Fruit fly (Drosophila melanogaster): ENCODE measurements around the gene ppk27.

ppk27 gene

DNA sequence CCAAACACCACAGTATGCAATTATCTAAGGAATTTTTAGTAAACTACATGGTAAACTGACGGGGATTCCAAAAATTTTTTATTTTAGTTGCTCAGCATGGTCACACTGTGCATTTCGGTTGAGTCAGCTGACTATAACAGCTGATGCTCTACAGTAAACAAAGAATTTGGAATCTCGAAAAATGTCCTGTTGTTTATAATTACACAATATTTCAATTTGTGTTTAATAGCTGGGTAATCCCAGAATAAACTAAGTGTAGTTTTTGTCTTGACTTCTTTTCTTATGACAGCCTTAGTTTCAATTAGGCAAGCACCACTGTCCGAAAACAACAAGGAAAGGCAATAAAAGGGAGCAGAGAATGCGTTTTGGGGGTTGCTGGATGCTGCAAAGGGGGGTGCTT is 30.7 kb upstream of the ppk27 start (continued):
- TF ChIP-seq gem (tag; optimal IDR thresholded peaks at IDR 0.05) (peak; percentile 57), Ravus (GFP tag; IDR thresholded peaks at IDR 0.05) (peak; percentile 11; the same call in 1 of the 2 replicates), Dfd (GFP tag; optimal IDR thresholded peaks at IDR 0.05) (no peak), Blimp-1 (GFP tag; optimal IDR thresholded peaks at IDR 0.05) (no peak), Deaf1 (tag; optimal IDR thresholded peaks at IDR 0.05) (no peak), dmrt99B (tag; optimal IDR thresholded peaks at IDR 0.05) (peak; percentile 24), peb (GFP tag; IDR thresholded peaks at IDR 0.05) (peak; percentile 52), Pdp1 (GFP tag; optimal IDR thresholded peaks at IDR 0.05) (peak in 1 of 2 experiments; percentile 25), Ada2b (GFP tag; IDR thresholded peaks at IDR 0.05) (no peak), Lim3 (GFP tag; IDR thresholded peaks at IDR 0.05) (no peak), CG17612 (GFP tag; IDR thresholded peaks at IDR 0.05) (0 out of 2 replicates have a peak, but pooled peaks have one; percentile 37), CG18262 (tag; optimal IDR thresholded peaks at IDR 0.05) (peak; percentile 41), B-H1 (GFP tag; IDR thresholded peaks at IDR 0.05) (peak; percentile 29), tup (GFP tag; optimal IDR thresholded peaks at IDR 0.05) (no peak), CG2202 (tag; optimal IDR thresholded peaks at IDR 0.05) (no peak), maf-S (GFP tag; optimal IDR thresholded peaks at IDR 0.05) (no peak), CG15073 (GFP tag; optimal IDR thresholded peaks at IDR 0.05) (no peak), Bdp1 (GFP tag; optimal IDR thresholded peaks at IDR 0.05) (no peak), Six4 (GFP tag; optimal IDR thresholded peaks at IDR 0.05) (peak; percentile 1), CG7556 (GFP tag; optimal IDR thresholded peaks at IDR 0.05) (no peak), dysf (GFP tag; IDR thresholded peaks at IDR 0.05) (peak; percentile 61), Doc3 (GFP tag; IDR thresholded peaks at IDR 0.05; ENCODE audit: partially characterized antibody) (no peak), CG5180 (GFP tag; optimal IDR thresholded peaks at IDR 0.05) (no peak), cg (GFP tag; optimal IDR thresholded peaks at IDR 0.05) (no peak), CG7372 (GFP tag; IDR thresholded peaks at IDR 0.05) (no peak), nmo (GFP tag; optimal IDR thresholded peaks at IDR 0.05) (peak; percentile 16), Ets97D (GFP tag; optimal IDR thresholded peaks at IDR 0.05) (no peak), Oaz (GFP tag; IDR thresholded peaks at IDR 0.05) (0 out of 2 replicates have a peak, but pooled peaks have one; percentile 20), gcm2 (GFP tag; optimal IDR thresholded peaks at IDR 0.05) (no peak), CG7357 (GFP tag; IDR thresholded peaks at IDR 0.05) (peak; percentile 48; the same call in 1 of the 3 replicates), Optix (GFP tag; IDR thresholded peaks at IDR 0.05) (no peak), CG15601 (tag; optimal IDR thresholded peaks at IDR 0.05) (no peak), ttk (GFP tag; IDR thresholded peaks at IDR 0.05) (0 out of 2 replicates have a peak, but pooled peaks have one; percentile 8), CG17802 (tag; optimal IDR thresholded peaks at IDR 0.05) (no peak), Gug (GFP tag; IDR thresholded peaks at IDR 0.05) (peak; percentile 5; the same call in 1 of the 4 replicates), fd96Cb (tag; optimal IDR thresholded peaks at IDR 0.05) (peak; percentile 27), lola (GFP tag; optimal IDR thresholded peaks at IDR 0.05) (no peak), Dip2 (GFP tag; IDR thresholded peaks at IDR 0.05) (no peak), pum (GFP tag; optimal IDR thresholded peaks at IDR 0.05) (peak; percentile 7), sd (tag; optimal IDR thresholded peaks at IDR 0.05) (no peak), HLH3B (GFP tag; IDR thresholded peaks at IDR 0.05) (peak; percentile 47; the same call in 1 of the 2 replicates), CG34422 (GFP tag; IDR thresholded peaks at IDR 0.05) (peak; percentile 28; the same call in 1 of the 3 replicates), CG15269 (tag; optimal IDR thresholded peaks at IDR 0.05) (peak; percentile 16), CG2129 (GFP tag; IDR thresholded peaks at IDR 0.05; ENCODE audit: partially characterized antibody) (no peak), Usf (GFP tag; optimal IDR thresholded peaks at IDR 0.05) (no peak), bbx (GFP tag; IDR thresholded peaks at IDR 0.05; ENCODE audit: partially characterized antibody) (no peak), CG15696 (tag; optimal IDR thresholded peaks at IDR 0.05) (peak; percentile 12), Dek (tag; optimal IDR thresholded peaks at IDR 0.05) (no peak), fu2 (GFP tag; optimal IDR thresholded peaks at IDR 0.05) (no peak), az2 (GFP tag; optimal IDR thresholded peaks at IDR 0.05) (no peak)
